Worm (Caenorhabditis elegans): ENCODE results near the gene T02E9.5.

Gene T02E9.5

ce11 chrV:11354264-11354663, 12.2 kb downstream of the T02E9.5 start:
- TF ChIP-seq ceh-13 (GFP tag; optimal IDR thresholded peaks at IDR 0.05) (no peak), hnd-1 (tag; optimal IDR thresholded peaks at IDR 0.05) (no peak), flt-1 (GFP tag; IDR thresholded peaks at IDR 0.05) (no peak), B0310.2 (tag; optimal IDR thresholded peaks at IDR 0.05) (no peak), hmg-4 (GFP tag; optimal IDR thresholded peaks at IDR 0.05) (no peak), hmbx-1 (tag; optimal IDR thresholded peaks at IDR 0.05) (no peak), ceh-36 (tag; optimal IDR thresholded peaks at IDR 0.05) (no peak), tbx-11 (GFP tag; IDR thresholded peaks at IDR 0.05) (no peak), sea-1 (GFP tag; conservative IDR thresholded peaks at IDR 0.05) (no peak), tra-4 (tag; optimal IDR thresholded peaks at IDR 0.05) (no peak)

- TF ChIP-seq ets-7 (tag; optimal IDR thresholded peaks at IDR 0.05) (no peak), sea-1 (GFP tag; conservative IDR thresholded peaks at IDR 0.05) (no peak), aly-1 (tag; optimal IDR thresholded peaks at IDR 0.05) (no peak), F13C5.2 (tag; optimal IDR thresholded peaks at IDR 0.05) (no peak), B0310.2 (tag; optimal IDR thresholded peaks at IDR 0.05) (no peak), tbx-37 (GFP tag; conservative IDR thresholded peaks at IDR 0.05) (no peak), pes-1 (GFP tag; IDR thresholded peaks at IDR 0.05) (no peak), hmbx-1 (tag; optimal IDR thresholded peaks at IDR 0.05) (no peak), tbx-11 (GFP tag; IDR thresholded peaks at IDR 0.05) (no peak), hmg-4 (GFP tag; optimal IDR thresholded peaks at IDR 0.05) (no peak), tra-4 (tag; optimal IDR thresholded peaks at IDR 0.05) (no peak), scrt-1 (GFP tag; IDR thresholded peaks at IDR 0.05) (no peak), ceh-36 (tag; optimal IDR thresholded peaks at IDR 0.05) (no peak), ama-1 (optimal IDR thresholded peaks at IDR 0.05) (no peak), hnd-1 (tag; optimal IDR thresholded peaks at IDR 0.05) (no peak), ceh-13 (GFP tag; optimal IDR thresholded peaks at IDR 0.05) (no peak), flt-1 (GFP tag; IDR thresholded peaks at IDR 0.05) (no peak)
Observed at ce11 chrV:11363575-11363974, 21.5 kb downstream of the T02E9.5 start.

ce11 chrV:11366129-11366528, 24.1 kb downstream of the T02E9.5 start, which contains the start of gene dop-5:
Gene dop-5, minus strand, starts transcription at chrV:11366229.
- TF ChIP-seq sea-1 (GFP tag; conservative IDR thresholded peaks at IDR 0.05) (no peak), hmg-4 (GFP tag; optimal IDR thresholded peaks at IDR 0.05) (no peak), tbx-11 (GFP tag; IDR thresholded peaks at IDR 0.05) (no peak), hnd-1 (tag; optimal IDR thresholded peaks at IDR 0.05) (no peak), ets-7 (tag; optimal IDR thresholded peaks at IDR 0.05) (no peak), ceh-13 (GFP tag; optimal IDR thresholded peaks at IDR 0.05) (no peak), hmbx-1 (tag; optimal IDR thresholded peaks at IDR 0.05) (no peak), tra-4 (tag; optimal IDR thresholded peaks at IDR 0.05) (no peak), B0310.2 (tag; optimal IDR thresholded peaks at IDR 0.05) (no peak), flt-1 (GFP tag; IDR thresholded peaks at IDR 0.05) (no peak), F13C5.2 (tag; optimal IDR thresholded peaks at IDR 0.05) (no peak), scrt-1 (GFP tag; IDR thresholded peaks at IDR 0.05) (no peak), tbx-37 (GFP tag; conservative IDR thresholded peaks at IDR 0.05) (no peak), aly-1 (tag; optimal IDR thresholded peaks at IDR 0.05) (no peak), pes-1 (GFP tag; IDR thresholded peaks at IDR 0.05) (no peak), ceh-36 (tag; optimal IDR thresholded peaks at IDR 0.05) (no peak), ama-1 (optimal IDR thresholded peaks at IDR 0.05) (no peak)

- no peak for TF ChIP-seq sea-1 (GFP tag; conservative IDR thresholded peaks at IDR 0.05)
- no peak for TF ChIP-seq ets-7 (tag; optimal IDR thresholded peaks at IDR 0.05)
- no peak for TF ChIP-seq F13C5.2 (tag; optimal IDR thresholded peaks at IDR 0.05)
- no peak for TF ChIP-seq B0310.2 (tag; optimal IDR thresholded peaks at IDR 0.05)
- no peak for TF ChIP-seq hmbx-1 (tag; optimal IDR thresholded peaks at IDR 0.05)
- no peak for TF ChIP-seq ama-1 (optimal IDR thresholded peaks at IDR 0.05)
- no peak for TF ChIP-seq aly-1 (tag; optimal IDR thresholded peaks at IDR 0.05)
- no peak for TF ChIP-seq hmg-4 (GFP tag; optimal IDR thresholded peaks at IDR 0.05)
- no peak for TF ChIP-seq pes-1 (GFP tag; IDR thresholded peaks at IDR 0.05)
- no peak for TF ChIP-seq flt-1 (GFP tag; IDR thresholded peaks at IDR 0.05)
- TF ChIP-seq tra-4 (tag; optimal IDR thresholded peaks at IDR 0.05), result no peak
Observed at ce11 chrV:11372284-11372878, 30.3 kb downstream of the T02E9.5 start.

- TF ChIP-seq ceh-13 (GFP tag; optimal IDR thresholded peaks at IDR 0.05) (no peak), ama-1 (optimal IDR thresholded peaks at IDR 0.05) (no peak), scrt-1 (GFP tag; IDR thresholded peaks at IDR 0.05) (no peak), aly-1 (tag; optimal IDR thresholded peaks at IDR 0.05) (no peak), hnd-1 (tag; optimal IDR thresholded peaks at IDR 0.05) (no peak)
Observed at ce11 chrV:11373918-11374317, 31.9 kb downstream of the T02E9.5 start.

- TF ChIP-seq ceh-36 (tag; optimal IDR thresholded peaks at IDR 0.05) (no peak), F13C5.2 (tag; optimal IDR thresholded peaks at IDR 0.05) (peak; percentile 13)
Observed at ce11 chrV:11375150-11375792, 33.2 kb downstream of the T02E9.5 start, which contains the start of gene cnb-1. Gene cnb-1, plus strand, starts transcription at chrV:11375742.

- no peak for TF ChIP-seq pes-1 (GFP tag; IDR thresholded peaks at IDR 0.05)
- no peak for TF ChIP-seq sea-1 (GFP tag; conservative IDR thresholded peaks at IDR 0.05)
- no peak for TF ChIP-seq B0310.2 (tag; optimal IDR thresholded peaks at IDR 0.05)
- TF ChIP-seq tbx-11 (GFP tag; IDR thresholded peaks at IDR 0.05), result no peak
- TF ChIP-seq scrt-1 (GFP tag; IDR thresholded peaks at IDR 0.05), result no peak
- no peak for TF ChIP-seq tra-4 (tag; optimal IDR thresholded peaks at IDR 0.05)
- no peak for TF ChIP-seq hmbx-1 (tag; optimal IDR thresholded peaks at IDR 0.05)
- TF ChIP-seq hnd-1 (tag; optimal IDR thresholded peaks at IDR 0.05), result no peak
- TF ChIP-seq F13C5.2 (tag; optimal IDR thresholded peaks at IDR 0.05), result no peak
- TF ChIP-seq flt-1 (GFP tag; IDR thresholded peaks at IDR 0.05), result no peak
- TF ChIP-seq tbx-37 (GFP tag; conservative IDR thresholded peaks at IDR 0.05), result no peak
- TF ChIP-seq aly-1 (tag; optimal IDR thresholded peaks at IDR 0.05), result no peak
- TF ChIP-seq ets-7 (tag; optimal IDR thresholded peaks at IDR 0.05), result no peak
- TF ChIP-seq ama-1 (optimal IDR thresholded peaks at IDR 0.05), result no peak
- TF ChIP-seq hmg-4 (GFP tag; optimal IDR thresholded peaks at IDR 0.05), result no peak
Observed at ce11 chrV:11379341-11379740, 37.3 kb downstream of the T02E9.5 start.
